Fruit fly (Drosophila melanogaster) whole organism, prepupa: ENCODE data around the gene phtm.

Experiments
- CG10669 ChIP-seq: fragments of 200-800 bp; sonication (Bioruptor generic); optimal IDR thresholded peaks from 3 replicates; lab custom pipeline; 2018; ENCODE audit warnings: missing biosample characterization, mild to moderate bottlenecking, missing genetic modification characterization, moderate library complexity
- CG11294 ChIP-seq: fragments of 200-800 bp; sonication (Bioruptor generic); IDR thresholded peaks from 2 replicates; pipeline ENCODE4 v1.3.6; 2022; ENCODE audit warnings: missing biosample characterization, missing genetic modification characterization
- CG1621 ChIP-seq: fragments of 200-800 bp; sonication (Bioruptor generic); optimal IDR thresholded peaks from 3 replicates; lab custom pipeline; 2018; ENCODE audit warnings: missing biosample characterization, mild to moderate bottlenecking, missing genetic modification characterization
- CG16779 ChIP-seq: fragments of 200-800 bp; sonication (Bioruptor generic); optimal IDR thresholded peaks from 3 replicates; lab custom pipeline; 2017; ENCODE audit warnings: missing biosample characterization, mild to moderate bottlenecking, missing genetic modification characterization
- CG31627 ChIP-seq: fragments of 200-800 bp; sonication (Bioruptor generic); optimal IDR thresholded peaks from 3 replicates; lab custom pipeline; 2016; ENCODE audit warnings: missing biosample characterization, missing genetic modification characterization
- CG6792 ChIP-seq: fragments of 200-800 bp; sonication (Bioruptor generic); optimal IDR thresholded peaks from 3 replicates; lab custom pipeline; 2016; ENCODE audit warnings: missing biosample characterization, missing genetic modification characterization
- CG6808 ChIP-seq: fragments of 200-800 bp; sonication (Bioruptor generic); optimal IDR thresholded peaks from 3 replicates; lab custom pipeline; 2017; ENCODE audit warnings: missing biosample characterization, missing genetic modification characterization, mild to moderate bottlenecking, moderate library complexity, missing genetic modification reagents
- CG6854 ChIP-seq: fragments of 200-800 bp; sonication (Bioruptor generic); optimal IDR thresholded peaks from 2 replicates; lab custom pipeline; 2017; ENCODE audit warnings: missing biosample characterization, mild to moderate bottlenecking, missing genetic modification characterization
- CG7368 ChIP-seq: fragments of 200-800 bp; sonication (Bioruptor generic); optimal IDR thresholded peaks from 3 replicates; lab custom pipeline; 2016; ENCODE audit warnings: missing biosample characterization, missing genetic modification characterization
- CG8119 ChIP-seq: fragments of 200-800 bp; sonication (Bioruptor generic); IDR thresholded peaks from 3 replicates; pipeline ENCODE4 v1.3.6; 2022; ENCODE audit warnings: missing biosample characterization, missing genetic modification characterization
- CG8319 ChIP-seq: fragments of 200-800 bp; sonication (Bioruptor generic); optimal IDR thresholded peaks from 3 replicates; lab custom pipeline; 2016; ENCODE audit warnings: missing biosample characterization, missing genetic modification characterization
- CG8632 ChIP-seq: fragments of 200-800 bp; sonication (Bioruptor generic); optimal IDR thresholded peaks from 3 replicates; lab custom pipeline; 2016; ENCODE audit warnings: missing biosample characterization, missing genetic modification characterization
- CG9139 ChIP-seq: fragments of 200-800 bp; sonication (Bioruptor generic); optimal IDR thresholded peaks from 3 replicates; lab custom pipeline; 2017; ENCODE audit warnings: missing biosample characterization, mild to moderate bottlenecking, missing genetic modification characterization
- Eip75B ChIP-seq: fragments of 200-800 bp; sonication (Bioruptor generic); optimal IDR thresholded peaks from 3 replicates; lab custom pipeline; 2016; ENCODE audit warnings: missing biosample characterization, missing genetic modification characterization
- Eip78C ChIP-seq: fragments of 200-800 bp; sonication (Bioruptor generic); peaks from one replicate; lab custom pipeline; 2016; ENCODE audit warnings: missing biosample characterization, missing genetic modification characterization
- Ets21C ChIP-seq: fragments of 200-800 bp; sonication (Bioruptor generic); optimal IDR thresholded peaks from 3 replicates; lab custom pipeline; 2016; ENCODE audit warnings: missing biosample characterization, missing genetic modification characterization
- Gug ChIP-seq: fragments of 200-800 bp; sonication (Bioruptor generic); IDR thresholded peaks from 2 replicates; pipeline ENCODE4 v1.3.6; 2022; ENCODE audit warnings: missing biosample characterization, missing genetic modification characterization
- Hr38 ChIP-seq: sonication (Bioruptor generic); optimal IDR thresholded peaks from 2 replicates; lab custom pipeline; 2016; ENCODE audit warnings: missing biosample characterization, missing genetic modification characterization
- Hr39 ChIP-seq: fragments of 200-800 bp; sonication (Bioruptor generic); optimal IDR thresholded peaks from 2 replicates; lab custom pipeline; 2016; ENCODE audit warnings: missing biosample characterization, missing genetic modification characterization
- Hr4 ChIP-seq: fragments of 200-800 bp; sonication (Bioruptor generic); optimal IDR thresholded peaks from 3 replicates; lab custom pipeline; 2016; ENCODE audit warnings: missing biosample characterization, missing genetic modification characterization
- Lpt ChIP-seq: fragments of 200-800 bp; sonication (Bioruptor generic); optimal IDR thresholded peaks from 3 replicates; lab custom pipeline; 2016; ENCODE audit warnings: missing biosample characterization, missing genetic modification characterization
- Sox14 ChIP-seq: fragments of 200-800 bp; sonication (Bioruptor generic); optimal IDR thresholded peaks from 3 replicates; lab custom pipeline; 2016; ENCODE audit warnings: missing biosample characterization, missing genetic modification characterization
- acj6 ChIP-seq: fragments of 200-800 bp; sonication (Bioruptor generic); optimal IDR thresholded peaks from 3 replicates; lab custom pipeline; 2016; ENCODE audit warnings: missing biosample characterization, missing genetic modification characterization
- dsx ChIP-seq: fragments of 200-800 bp; optimal IDR thresholded peaks from 3 replicates; lab custom pipeline; 2019; ENCODE audit warnings: missing biosample characterization, mild to moderate bottlenecking, missing genetic modification characterization, moderate library complexity; ENCODE audit not compliant: poor library complexity, severe bottlenecking
- eg ChIP-seq: fragments of 200-800 bp; sonication (Bioruptor generic); IDR thresholded peaks from 3 replicates; pipeline ENCODE4 v1.3.6; 2022; ENCODE audit warnings: missing biosample characterization, missing genetic modification characterization
- fd59A ChIP-seq: fragments of 200-800 bp; sonication (Bioruptor generic); optimal IDR thresholded peaks from 2 replicates; lab custom pipeline; 2017; ENCODE audit warnings: missing biosample characterization, mild to moderate bottlenecking, missing genetic modification characterization, missing genetic modification reagents
- fd85E ChIP-seq: fragments of 200-800 bp; sonication (Bioruptor generic); optimal IDR thresholded peaks from 3 replicates; lab custom pipeline; 2016; ENCODE audit warnings: missing biosample characterization, missing genetic modification characterization
- pdm3 ChIP-seq: fragments of 200-800 bp; sonication (Bioruptor generic); optimal IDR thresholded peaks from 3 replicates; lab custom pipeline; 2016; ENCODE audit warnings: missing biosample characterization, missing genetic modification characterization
- salr ChIP-seq, 2 experiments: fragments of 200-800 bp; sonication (Bioruptor generic); optimal IDR thresholded peaks; 3 replicates each; lab custom pipeline; 2016 to 2018; ENCODE audit warnings: missing biosample characterization in 2 of 2, missing genetic modification characterization in 2 of 2, mild to moderate bottlenecking in 1 of 2
- ss ChIP-seq, 2 experiments: fragments of 200-800 bp; sonication (Bioruptor generic); optimal IDR thresholded peaks; 2 replicates in 1 of 2; 3 replicates in 1 of 2; lab custom pipeline; 2017 to 2018; ENCODE audit warnings: mild to moderate bottlenecking in 2 of 2, missing biosample characterization in 2 of 2, missing genetic modification characterization in 2 of 2, moderate library complexity in 1 of 2
- svp ChIP-seq: fragments of 200-800 bp; sonication (Bioruptor generic); peaks from one replicate; lab custom pipeline; 2016; ENCODE audit warnings: missing biosample characterization, missing genetic modification characterization
- topi ChIP-seq: fragments of 200-800 bp; sonication (Bioruptor generic); optimal IDR thresholded peaks from 3 replicates; lab custom pipeline; 2016; ENCODE audit warnings: missing biosample characterization, missing genetic modification characterization

The phtm gene

dm6 chrX:18646855-18647699 is 38.5 kb upstream of the phtm start, which contains the start of gene Rip11 (continued):
- TF ChIP-seq CG16779 (tag; lab: Kevin White, UChicago), result peak; percentile 76
- peak; percentile 53 for TF ChIP-seq Gug (GFP tag; lab: Robert Waterston, UW)
- TF ChIP-seq CG9139 (GFP tag; lab: Kevin White, UChicago), result peak; percentile 80
- peak; percentile 13 for TF ChIP-seq Hr38
- peak; percentile 63 for TF ChIP-seq Hr39 (GFP tag; lab: Kevin White, UChicago)
- peak; percentile 93 for TF ChIP-seq Eip78C
- no peak for TF ChIP-seq CG8319
- TF ChIP-seq CG6854, result peak; percentile 82
- TF ChIP-seq dsx (GFP tag; lab: Kevin White, UChicago), result peak; percentile 63
- peak; percentile 91 to 92 for TF ChIP-seq ss (GFP tag; optimal IDR thresholded peaks at IDR 0.05; lab: Kevin White, UChicago)
- TF ChIP-seq fd85E, result peak; percentile 59
- TF ChIP-seq svp, result peak; percentile 75
- no peak for TF ChIP-seq CG11294
- peak; percentile 59 for TF ChIP-seq acj6 (GFP tag; lab: Kevin White, UChicago)
- TF ChIP-seq Hr4 (GFP tag; lab: Kevin White, UChicago), result no peak
- peak; percentile 50 for TF ChIP-seq CG31627 (GFP tag; lab: Kevin White, UChicago)
- TF ChIP-seq Eip75B, result peak; percentile 86
- peak; percentile 71 for TF ChIP-seq CG8632 (GFP tag; lab: Kevin White, UChicago)
- peak; percentile 82 for TF ChIP-seq CG6808 (GFP tag; lab: Kevin White, UChicago)
- peak; percentile 61 for TF ChIP-seq CG10669
- peak; percentile 89 for TF ChIP-seq Lpt
- TF ChIP-seq topi (GFP tag; lab: Kevin White, UChicago), result peak; percentile 73

dm6 chrX:18647961-18648360 is 37.6 kb upstream of the phtm start, which contains the start of gene Nup35:
TSS of gene Nup35 (plus strand) at chrX:18648182.
- no peak for TF ChIP-seq salr (GFP tag; optimal IDR thresholded peaks at IDR 0.05; lab: Kevin White, UChicago)
- peak; percentile 18 for TF ChIP-seq svp
- TF ChIP-seq Ets21C (GFP tag; lab: Kevin White, UChicago), result no peak
- no peak for TF ChIP-seq CG7368
- TF ChIP-seq fd59A (GFP tag; lab: Kevin White, UChicago), result no peak
- no peak for TF ChIP-seq pdm3 (GFP tag; lab: Kevin White, UChicago)
- TF ChIP-seq Eip78C, result peak; percentile 12

- TF ChIP-seq dsx (GFP tag; lab: Kevin White, UChicago) (peak; percentile 19), CG8319 (no peak), Sox14 (GFP tag; lab: Kevin White, UChicago) (peak; percentile 33)
- TF ChIP-seq, all 60 proteins: peak for 2
Observed at dm6 chrX:18650252-18650651, 35.3 kb upstream of the phtm start, which contains the start of gene Hou. TSS of gene Hou (minus strand) at chrX:18650444.

DNA sequence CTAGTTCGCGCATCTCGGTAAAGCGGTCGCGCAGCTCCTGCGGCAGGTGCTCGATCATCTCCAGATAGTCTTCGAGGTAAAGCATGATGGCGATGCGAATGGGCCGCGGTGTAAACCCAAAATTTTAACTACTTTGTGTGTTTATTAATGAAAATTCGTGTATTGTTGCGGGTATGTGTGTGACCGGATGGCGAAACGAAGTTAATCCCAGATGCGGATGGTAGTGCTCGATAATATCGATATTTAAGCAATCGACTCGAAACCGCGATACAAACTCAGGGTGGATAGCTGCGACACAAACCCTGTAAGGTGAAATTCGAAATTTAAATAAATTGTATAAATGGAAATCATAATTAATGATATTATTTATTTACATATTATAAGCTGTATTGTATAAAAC is 32.7 kb upstream of the phtm start, which contains the start of gene Ing3:
Gene Ing3 (minus strand): TSS at position 213 of the 400 bp plus-strand sequence.
- TF ChIP-seq CG6792 (GFP tag; lab: Kevin White, UChicago), result no peak
- TF ChIP-seq topi (GFP tag; lab: Kevin White, UChicago), result no peak
- no peak for TF ChIP-seq pdm3 (GFP tag; lab: Kevin White, UChicago)
- no peak for TF ChIP-seq CG8632 (GFP tag; lab: Kevin White, UChicago)
- TF ChIP-seq dsx (GFP tag; lab: Kevin White, UChicago), result peak; percentile 35

dm6 chrX:18657012-18657411 is 28.6 kb upstream of the phtm start, which contains the start of gene CG6659:
TSS of gene CG6659 (minus strand) at chrX:18657286.
- 0 out of 3 replicates have a peak, but pooled peaks have one; percentile 14 for TF ChIP-seq eg (GFP tag; lab: Robert Waterston, UW)
- TF ChIP-seq CG8119 (GFP tag; lab: Robert Waterston, UW), result no peak
- peak; percentile 17 for TF ChIP-seq CG1621 (tag; lab: Kevin White, UChicago)
